Worm (Caenorhabditis elegans): ENCODE data around the gene srh-47.
A peak's percentile ranks its signal among the peaks of the same experiment; 100 is the strongest.

srh-47 gene

ce11 chrV:11302698-11303097 is 2.3 kb upstream of the srh-47 start, which contains the start of gene srh-46:
Gene srh-46, minus strand, starts transcription at chrV:11302886.
- no peak for TF ChIP-seq arid-1 (GFP tag; conservative IDR thresholded peaks at IDR 0.05)
- peak; percentile 14 for TF ChIP-seq nhr-28 (tag; optimal IDR thresholded peaks at IDR 0.05)

ce11 chrV:11299406-11299805 is 1.0 kb downstream of the srh-47 start:
- TF ChIP-seq ceh-44 (GFP tag; IDR thresholded peaks at IDR 0.05) (no peak), nhr-11 (tag; optimal IDR thresholded peaks at IDR 0.05) (no peak), zfp-3 (GFP tag; conservative IDR thresholded peaks at IDR 0.05) (no peak), ces-1 (GFP tag; optimal IDR thresholded peaks at IDR 0.05) (no peak), aha-1 (tag) (no peak), arid-1 (GFP tag; conservative IDR thresholded peaks at IDR 0.05) (no peak), ceh-62 (tag; optimal IDR thresholded peaks at IDR 0.05) (no peak), nhr-28 (tag; optimal IDR thresholded peaks at IDR 0.05) (peak; percentile 67), hif-1 (tag; optimal IDR thresholded peaks at IDR 0.05) (no peak), nhr-77 (tag; optimal IDR thresholded peaks at IDR 0.05) (peak; percentile 6)

ce11 chrV:11298632-11299031 is 1.8 kb downstream of the srh-47 start, which contains the start of gene T03F7.5:
Gene T03F7.5, minus strand, starts transcription at chrV:11298732.
- TF ChIP-seq Y48G9A.11 (GFP tag; IDR thresholded peaks at IDR 0.05) (no peak), dve-1 (tag; optimal IDR thresholded peaks at IDR 0.05; ENCODE audit: insufficient read depth) (no peak), lim-7 (GFP tag; IDR thresholded peaks at IDR 0.05) (no peak), lin-13 (GFP tag; optimal IDR thresholded peaks at IDR 0.05) (no peak), ces-1 (GFP tag; optimal IDR thresholded peaks at IDR 0.05) (no peak), hmg-1.1 (GFP tag; IDR thresholded peaks at IDR 0.05) (no peak), D1046.2 (GFP tag; IDR thresholded peaks at IDR 0.05) (no peak), gei-8 (GFP tag; optimal IDR thresholded peaks at IDR 0.05) (no peak), dmd-8 (GFP tag; IDR thresholded peaks at IDR 0.05) (no peak), ZK546.5 (tag; optimal IDR thresholded peaks at IDR 0.05) (no peak), saeg-2 (GFP tag; IDR thresholded peaks at IDR 0.05) (no peak), aly-2 (tag; optimal IDR thresholded peaks at IDR 0.05) (no peak), mes-2 (tag; optimal IDR thresholded peaks at IDR 0.05; ENCODE audit: poor library complexity, severe bottlenecking) (no peak), ceh-20 (GFP tag; IDR thresholded peaks at IDR 0.05) (no peak), ztf-7 (tag; optimal IDR thresholded peaks at IDR 0.05) (no peak), daf-8 (GFP tag; IDR thresholded peaks at IDR 0.05) (no peak), jun-1 (tag; optimal IDR thresholded peaks at IDR 0.05) (no peak), pqm-1 (tag; optimal IDR thresholded peaks at IDR 0.05) (no peak)

- TF ChIP-seq nhr-42 (GFP tag; IDR thresholded peaks at IDR 0.05) (no peak), arid-1 (GFP tag; conservative IDR thresholded peaks at IDR 0.05) (no peak), mep-1 (tag; optimal IDR thresholded peaks at IDR 0.05) (no peak), ama-1 (optimal IDR thresholded peaks at IDR 0.05) (no peak), R02D3.7 (tag; optimal IDR thresholded peaks at IDR 0.05) (no peak), Y75B8A.6 (GFP tag; IDR thresholded peaks at IDR 0.05) (no peak), gei-8 (GFP tag; optimal IDR thresholded peaks at IDR 0.05) (no peak), daf-19 (GFP tag; conservative IDR thresholded peaks at IDR 0.05) (no peak), ceh-20 (GFP tag; IDR thresholded peaks at IDR 0.05) (no peak), zip-2 (tag; optimal IDR thresholded peaks at IDR 0.05) (no peak), jun-1 (tag; optimal IDR thresholded peaks at IDR 0.05) (no peak), tra-1 (GFP tag; IDR thresholded peaks at IDR 0.05) (no peak), nhr-48 (tag; optimal IDR thresholded peaks at IDR 0.05) (no peak)
Measured at ce11 chrV:11294393-11294792, 6.0 kb downstream of the srh-47 start, which contains the start of gene T03F7.6. Gene T03F7.6, plus strand, starts transcription at chrV:11294693.

ce11 chrV:11292682-11293081 is 7.8 kb downstream of the srh-47 start:
- no peak for TF ChIP-seq lin-15B (tag; optimal IDR thresholded peaks at IDR 0.05)
- TF ChIP-seq nhr-102 (tag; optimal IDR thresholded peaks at IDR 0.05), result no peak
- no peak for TF ChIP-seq ceh-28 (tag; optimal IDR thresholded peaks at IDR 0.05)
- TF ChIP-seq php-3 (GFP tag; IDR thresholded peaks at IDR 0.05), result no peak
- TF ChIP-seq T20F7.1 (GFP tag; optimal IDR thresholded peaks at IDR 0.05), result no peak
- TF ChIP-seq lin-39 (tag; optimal IDR thresholded peaks at IDR 0.05), result no peak
- TF ChIP-seq nhr-6 (tag; optimal IDR thresholded peaks at IDR 0.05), result no peak
- TF ChIP-seq ztf-11 (tag; optimal IDR thresholded peaks at IDR 0.05), result no peak
- TF ChIP-seq dmd-9 (GFP tag; IDR thresholded peaks at IDR 0.05), result no peak
- no peak for TF ChIP-seq F44E2.7 (GFP tag; IDR thresholded peaks at IDR 0.05)
- TF ChIP-seq ceh-82 (tag; optimal IDR thresholded peaks at IDR 0.05), result no peak
- no peak for TF ChIP-seq arid-1 (GFP tag; conservative IDR thresholded peaks at IDR 0.05)
- no peak for TF ChIP-seq lin-38 (GFP tag; IDR thresholded peaks at IDR 0.05)
